Worm (Caenorhabditis elegans): Measurements from ENCODE around the gene srxa-8.
A peak's percentile ranks its signal among the peaks of the same experiment; 100 is the strongest.

Gene srxa-8

DNA sequence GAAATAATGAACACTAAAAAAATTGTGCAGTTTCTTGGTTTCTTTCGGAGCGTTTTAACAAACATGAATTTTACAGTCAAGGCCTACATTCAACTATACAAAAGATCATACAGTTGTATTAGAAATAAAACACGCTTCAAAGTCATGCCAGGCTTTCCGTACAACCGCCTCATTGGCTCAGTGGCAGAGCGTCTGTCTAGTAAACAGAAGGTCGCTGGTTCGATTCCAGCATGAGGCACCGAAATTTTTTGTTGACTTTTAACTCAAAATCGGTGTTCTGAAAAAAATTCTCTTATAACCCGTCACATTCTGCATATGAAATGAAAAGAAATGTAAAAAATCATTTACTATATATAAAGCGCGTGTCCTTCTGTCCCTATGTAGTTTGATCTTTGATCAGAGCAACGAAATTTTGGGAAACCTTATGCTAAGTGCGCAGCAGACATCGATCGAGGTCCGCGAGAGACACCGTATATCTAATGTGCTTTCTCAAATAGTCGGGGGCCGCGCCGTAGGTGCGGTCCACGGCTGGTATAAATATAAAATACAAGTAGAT is 47.5 kb downstream of the srxa-8 start:
- TF ChIP-seq pes-1 (GFP tag; IDR thresholded peaks at IDR 0.05), result 0 out of 2 replicates have a peak, but pooled peaks have one; percentile 8

DNA sequence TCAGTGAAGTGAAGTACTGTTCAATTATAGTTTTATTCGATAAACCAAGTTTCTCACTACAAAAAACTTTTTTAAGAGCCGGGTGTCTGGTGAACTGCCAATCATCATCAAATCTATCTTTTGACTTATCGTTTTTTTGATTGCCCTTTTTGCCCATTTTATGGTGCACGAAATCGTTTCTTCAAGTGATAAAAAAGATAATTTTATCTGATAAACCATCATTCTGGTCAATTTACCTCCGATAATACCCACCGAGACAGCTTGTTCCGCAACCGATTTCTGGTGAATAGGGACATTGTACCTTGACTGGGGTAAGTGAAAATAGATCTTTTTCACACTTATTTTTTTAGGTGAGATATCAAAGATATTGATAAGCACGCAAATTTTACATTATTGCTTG is 51.1 kb downstream of the srxa-8 start, which contains the start of gene K08H2.10:
TSS of gene K08H2.10 (plus strand) at position 230 of the 400 bp plus-strand sequence.
- no peak for TF ChIP-seq pes-1 (GFP tag; IDR thresholded peaks at IDR 0.05)
- TF ChIP-seq ceh-13 (GFP tag; optimal IDR thresholded peaks at IDR 0.05), result no peak
- no peak for TF ChIP-seq B0310.2 (tag; optimal IDR thresholded peaks at IDR 0.05)
- TF ChIP-seq ama-1 (optimal IDR thresholded peaks at IDR 0.05), result no peak
- TF ChIP-seq F13C5.2 (tag; optimal IDR thresholded peaks at IDR 0.05), result no peak
- no peak for TF ChIP-seq ets-7 (tag; optimal IDR thresholded peaks at IDR 0.05)
- TF ChIP-seq flt-1 (GFP tag; IDR thresholded peaks at IDR 0.05), result no peak

Data from whole organism, early embryonic.